Fruit fly (Drosophila melanogaster) S2 (cell line): ENCODE data around the gene CG42759.

Experiments used
- CG8478 ChIP-seq: fragments of >200 bp; optimal IDR thresholded peaks from 2 replicates; lab custom pipeline; 2018
- CTCF ChIP-seq, 2 experiments: fragments of >200 bp; optimal IDR thresholded peaks; 2 replicates each; lab custom pipeline; 2018

- TF ChIP-seq CG8478 (lab: Kevin White, UChicago): no peak
- TF ChIP-seq CTCF (optimal IDR thresholded peaks at IDR 0.05; lab: Kevin White, UChicago): no peak
These were observed 4.3 kb downstream of the CG42759 start for dm6 chr3R:10147176-10147575.
